Fruit fly (Drosophila melanogaster): ENCODE results near the gene CG14907.

CG14907 gene

DNA sequence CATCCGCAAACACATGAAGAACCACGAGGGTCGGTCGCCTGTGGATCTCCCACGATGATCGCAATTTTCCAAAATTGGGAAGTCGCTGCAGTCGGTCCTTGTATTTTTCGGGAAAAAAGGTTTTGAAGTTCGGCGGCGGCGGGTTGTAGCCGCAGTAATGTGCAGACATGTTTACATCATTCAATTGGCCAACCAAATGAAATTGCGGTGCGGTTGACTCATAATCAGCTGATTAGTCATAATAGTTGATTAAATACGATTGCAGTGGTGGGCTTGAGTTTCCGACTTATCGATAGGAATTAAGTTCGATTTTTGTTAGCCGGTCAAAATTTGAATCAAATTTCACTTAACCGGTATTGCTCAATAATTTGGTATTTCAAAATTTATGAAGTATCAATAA is at the start of gene CG14907:
Gene CG14907, minus strand, starts transcription at position 229 of the 400 bp plus-strand sequence.
- TF ChIP-seq insv (optimal IDR thresholded peaks at IDR 0.05) (no peak), ttk (optimal IDR thresholded peaks at IDR 0.05) (no peak), h (optimal IDR thresholded peaks at IDR 0.05) (no peak)

DNA sequence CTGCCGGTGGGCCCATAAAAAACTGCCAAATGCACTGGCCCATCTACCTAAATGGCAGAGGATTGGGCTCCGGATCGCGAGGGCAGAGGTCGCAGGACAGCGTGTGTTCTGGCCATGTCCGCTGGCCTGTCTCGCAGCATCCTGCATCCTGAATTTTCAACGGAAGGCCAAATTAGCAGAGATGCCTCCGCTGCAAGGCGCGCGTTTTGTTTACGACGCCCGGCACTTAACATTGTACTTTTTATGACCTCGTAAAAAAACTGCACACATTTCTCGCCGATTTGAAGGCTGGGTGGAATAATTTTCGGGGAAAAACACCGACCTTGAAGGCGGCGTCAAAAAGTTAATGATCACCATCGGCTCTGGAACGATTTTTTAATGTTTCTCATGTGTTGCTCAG is 48.8 kb upstream of the CG14907 start:
- no peak for TF ChIP-seq h (optimal IDR thresholded peaks at IDR 0.05)
- TF ChIP-seq Myc (optimal IDR thresholded peaks at IDR 0.05) = no peak
- no peak for TF ChIP-seq psq (optimal IDR thresholded peaks at IDR 0.05)
- no peak for TF ChIP-seq insv (optimal IDR thresholded peaks at IDR 0.05)
- TF ChIP-seq Sin3A (optimal IDR thresholded peaks at IDR 0.05) = no peak
- no peak for TF ChIP-seq ttk (optimal IDR thresholded peaks at IDR 0.05)

DNA sequence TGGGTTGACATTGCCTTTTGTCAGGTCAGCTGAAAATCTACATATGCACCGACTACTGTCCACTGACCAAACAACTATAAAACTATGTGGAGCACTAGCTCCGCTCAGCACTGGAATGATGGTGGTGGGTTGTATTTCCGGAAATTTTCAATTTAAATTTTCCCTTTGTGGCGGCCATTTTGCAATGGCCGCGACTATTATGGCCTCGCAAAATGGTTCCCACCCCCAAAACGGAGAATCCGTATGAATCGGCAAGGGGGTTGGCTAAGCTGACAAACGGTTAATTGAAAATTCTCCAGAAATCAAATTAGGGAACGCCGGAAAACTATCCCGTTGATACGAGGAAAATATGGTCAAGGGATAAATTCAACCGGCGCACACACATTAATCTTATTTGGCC is 30.8 kb upstream of the CG14907 start:
- TF ChIP-seq ttk (optimal IDR thresholded peaks at IDR 0.05) (no peak), Myc (optimal IDR thresholded peaks at IDR 0.05) (no peak), h (optimal IDR thresholded peaks at IDR 0.05) (no peak), insv (optimal IDR thresholded peaks at IDR 0.05) (no peak), Sin3A (optimal IDR thresholded peaks at IDR 0.05) (no peak), psq (optimal IDR thresholded peaks at IDR 0.05) (no peak)

DNA sequence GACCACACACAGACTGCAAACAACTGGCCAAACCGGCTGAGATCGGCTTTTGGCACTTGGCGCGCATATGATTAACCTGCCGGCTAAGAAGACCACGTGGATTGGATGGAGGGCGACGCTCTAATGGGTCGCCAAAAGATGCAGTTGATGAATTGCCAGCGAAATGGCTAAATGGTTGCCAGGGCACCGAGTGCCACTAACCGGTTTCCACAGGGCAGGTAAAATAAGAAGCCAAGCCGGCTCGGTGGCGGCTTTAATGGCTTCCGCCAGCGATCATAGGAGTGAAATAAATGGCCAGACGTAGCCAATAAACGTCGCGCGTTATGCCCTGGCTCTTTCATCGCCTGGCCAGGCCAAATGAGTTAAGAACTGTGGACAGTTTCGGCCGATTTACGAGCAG is 25.8 kb upstream of the CG14907 start:
- TF ChIP-seq ttk (optimal IDR thresholded peaks at IDR 0.05) = no peak
- no peak for TF ChIP-seq psq (optimal IDR thresholded peaks at IDR 0.05)
- no peak for TF ChIP-seq Myc (optimal IDR thresholded peaks at IDR 0.05)
- TF ChIP-seq Sin3A (optimal IDR thresholded peaks at IDR 0.05) = no peak
- TF ChIP-seq insv (optimal IDR thresholded peaks at IDR 0.05) = no peak
- TF ChIP-seq h (optimal IDR thresholded peaks at IDR 0.05) = no peak

DNA sequence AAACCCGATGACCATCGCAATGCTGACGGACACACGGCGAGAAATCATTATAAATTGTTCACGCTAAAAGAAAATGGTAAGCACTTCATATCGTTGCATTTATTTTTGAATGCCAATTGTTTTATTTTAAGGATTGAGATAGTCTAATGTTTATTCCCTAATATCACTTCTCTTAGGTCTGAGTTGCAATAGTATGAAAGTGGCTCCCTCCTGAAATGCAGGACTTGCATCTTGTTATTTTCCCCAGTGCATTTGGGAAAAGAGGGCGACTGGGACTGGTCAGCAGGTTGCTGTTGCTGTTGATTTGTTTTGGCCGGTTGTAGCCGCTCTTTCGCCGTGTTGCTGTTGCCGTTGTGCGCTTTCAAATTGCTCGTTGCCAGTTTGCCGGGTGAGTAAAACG is 24.4 kb upstream of the CG14907 start:
- TF ChIP-seq Myc (optimal IDR thresholded peaks at IDR 0.05) = no peak
- no peak for TF ChIP-seq ttk (optimal IDR thresholded peaks at IDR 0.05)
- TF ChIP-seq psq (optimal IDR thresholded peaks at IDR 0.05) = no peak
- no peak for TF ChIP-seq insv (optimal IDR thresholded peaks at IDR 0.05)
- TF ChIP-seq Sin3A (optimal IDR thresholded peaks at IDR 0.05) = no peak
- no peak for TF ChIP-seq h (optimal IDR thresholded peaks at IDR 0.05)

DNA sequence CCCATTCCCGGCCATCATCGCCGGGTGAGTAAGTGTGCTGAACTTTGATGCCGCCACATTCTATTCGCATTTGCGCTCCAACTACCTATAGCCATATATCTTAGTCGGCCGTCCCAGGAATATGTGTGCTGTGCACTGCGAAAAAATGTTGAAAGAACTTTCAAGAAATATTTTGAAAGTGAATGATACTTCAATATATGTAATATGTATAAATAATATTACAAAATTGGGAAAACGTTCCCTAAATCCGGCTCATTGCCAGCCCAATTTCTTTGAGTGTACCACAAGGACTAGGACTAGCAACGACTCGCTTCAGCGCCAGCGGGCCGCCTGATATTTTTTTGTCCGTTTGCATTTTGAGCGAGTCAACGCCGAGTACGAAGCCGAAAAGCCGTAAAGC is 21.1 kb upstream of the CG14907 start:
- TF ChIP-seq ttk (optimal IDR thresholded peaks at IDR 0.05) = no peak
- no peak for TF ChIP-seq insv (optimal IDR thresholded peaks at IDR 0.05)
- TF ChIP-seq Myc (optimal IDR thresholded peaks at IDR 0.05) = no peak
- TF ChIP-seq h (optimal IDR thresholded peaks at IDR 0.05) = no peak
- TF ChIP-seq psq (optimal IDR thresholded peaks at IDR 0.05) = no peak
- TF ChIP-seq Sin3A (optimal IDR thresholded peaks at IDR 0.05) = no peak

DNA sequence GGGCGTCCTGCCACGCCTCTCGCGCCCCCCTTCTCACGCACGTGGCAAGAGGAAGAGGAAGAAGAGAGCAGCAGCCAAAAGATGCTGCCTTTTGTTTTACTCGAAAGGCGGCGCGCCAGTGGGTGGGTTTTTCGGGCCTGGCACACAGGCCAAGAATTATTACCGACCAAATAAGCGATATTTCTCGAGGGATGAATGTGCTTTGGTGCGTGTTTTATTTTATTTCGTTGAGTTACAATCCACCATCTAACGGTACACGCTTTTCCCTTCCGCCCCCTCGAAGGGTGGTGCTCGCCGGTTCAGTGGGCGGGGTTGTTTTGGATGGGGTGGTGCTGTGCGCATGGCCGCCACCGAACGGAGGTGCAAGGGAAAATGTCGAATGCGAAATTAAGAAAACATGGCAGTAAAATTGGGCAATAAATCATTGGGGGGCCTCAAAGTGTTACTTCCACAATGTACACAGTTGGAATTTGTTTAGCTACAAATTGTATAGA is 20.1 kb upstream of the CG14907 start:
- TF ChIP-seq Myc (optimal IDR thresholded peaks at IDR 0.05) (no peak), Sin3A (optimal IDR thresholded peaks at IDR 0.05) (no peak), ttk (optimal IDR thresholded peaks at IDR 0.05) (no peak), h (optimal IDR thresholded peaks at IDR 0.05) (no peak), insv (optimal IDR thresholded peaks at IDR 0.05) (no peak), psq (optimal IDR thresholded peaks at IDR 0.05) (no peak)

DNA sequence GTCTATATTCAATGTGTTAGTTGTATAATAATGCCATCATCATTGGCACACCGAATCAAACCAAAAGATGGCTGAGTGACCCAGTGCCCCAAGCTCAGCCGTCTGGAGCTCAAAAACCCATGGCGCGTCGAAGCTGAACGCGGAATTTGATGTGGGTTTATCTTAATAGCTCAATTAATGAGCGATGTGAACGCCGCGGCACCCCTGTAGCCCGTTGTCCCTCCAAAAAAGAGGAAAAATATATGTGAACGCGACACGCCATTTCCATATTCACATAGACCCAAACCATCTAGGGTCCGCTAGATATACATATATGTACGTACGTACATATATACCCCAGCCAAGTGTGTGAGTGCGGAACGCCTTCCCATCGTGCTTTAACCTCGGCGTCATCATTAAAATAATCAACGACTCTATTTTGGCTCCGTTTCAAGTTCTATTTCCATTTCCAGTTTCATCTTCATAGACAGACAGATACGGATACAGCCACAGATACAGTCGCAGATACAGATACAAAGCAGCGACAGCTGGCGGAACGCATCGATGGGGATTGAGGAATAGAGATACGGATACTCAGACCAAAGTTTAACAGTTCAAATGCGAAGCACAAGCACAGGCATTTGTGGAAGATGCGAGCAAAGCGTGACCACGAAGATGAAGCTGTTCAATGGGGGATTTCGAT is 12.2 kb upstream of the CG14907 start:
- TF ChIP-seq insv (optimal IDR thresholded peaks at IDR 0.05) (no peak), psq (optimal IDR thresholded peaks at IDR 0.05) (no peak), Sin3A (optimal IDR thresholded peaks at IDR 0.05) (no peak), Myc (optimal IDR thresholded peaks at IDR 0.05) (no peak), h (optimal IDR thresholded peaks at IDR 0.05) (no peak), ttk (optimal IDR thresholded peaks at IDR 0.05) (no peak)

DNA sequence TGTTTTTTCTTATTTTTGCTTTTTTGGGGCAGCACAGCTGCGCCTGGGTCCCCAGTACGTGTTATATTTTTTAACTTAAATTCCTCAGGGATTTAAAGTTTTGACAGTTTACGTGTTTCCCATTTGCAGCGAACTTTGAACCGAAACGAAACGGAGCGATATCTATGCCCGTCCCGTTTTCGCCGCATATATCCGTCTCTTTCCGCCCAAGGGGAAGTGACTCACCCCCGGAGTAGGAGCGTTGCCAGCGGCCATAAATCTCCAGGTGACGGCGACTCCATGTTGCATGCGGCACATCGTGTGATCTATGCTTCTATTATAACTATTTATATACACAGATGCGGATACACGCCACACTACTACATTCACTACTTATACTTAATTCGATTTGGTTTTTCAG is 9.6 kb upstream of the CG14907 start:
- no peak for TF ChIP-seq psq (optimal IDR thresholded peaks at IDR 0.05)
- TF ChIP-seq Myc (optimal IDR thresholded peaks at IDR 0.05) = no peak
- TF ChIP-seq insv (optimal IDR thresholded peaks at IDR 0.05) = no peak
- TF ChIP-seq h (optimal IDR thresholded peaks at IDR 0.05) = no peak
- TF ChIP-seq Sin3A (optimal IDR thresholded peaks at IDR 0.05) = no peak
- TF ChIP-seq ttk (optimal IDR thresholded peaks at IDR 0.05) = no peak

DNA sequence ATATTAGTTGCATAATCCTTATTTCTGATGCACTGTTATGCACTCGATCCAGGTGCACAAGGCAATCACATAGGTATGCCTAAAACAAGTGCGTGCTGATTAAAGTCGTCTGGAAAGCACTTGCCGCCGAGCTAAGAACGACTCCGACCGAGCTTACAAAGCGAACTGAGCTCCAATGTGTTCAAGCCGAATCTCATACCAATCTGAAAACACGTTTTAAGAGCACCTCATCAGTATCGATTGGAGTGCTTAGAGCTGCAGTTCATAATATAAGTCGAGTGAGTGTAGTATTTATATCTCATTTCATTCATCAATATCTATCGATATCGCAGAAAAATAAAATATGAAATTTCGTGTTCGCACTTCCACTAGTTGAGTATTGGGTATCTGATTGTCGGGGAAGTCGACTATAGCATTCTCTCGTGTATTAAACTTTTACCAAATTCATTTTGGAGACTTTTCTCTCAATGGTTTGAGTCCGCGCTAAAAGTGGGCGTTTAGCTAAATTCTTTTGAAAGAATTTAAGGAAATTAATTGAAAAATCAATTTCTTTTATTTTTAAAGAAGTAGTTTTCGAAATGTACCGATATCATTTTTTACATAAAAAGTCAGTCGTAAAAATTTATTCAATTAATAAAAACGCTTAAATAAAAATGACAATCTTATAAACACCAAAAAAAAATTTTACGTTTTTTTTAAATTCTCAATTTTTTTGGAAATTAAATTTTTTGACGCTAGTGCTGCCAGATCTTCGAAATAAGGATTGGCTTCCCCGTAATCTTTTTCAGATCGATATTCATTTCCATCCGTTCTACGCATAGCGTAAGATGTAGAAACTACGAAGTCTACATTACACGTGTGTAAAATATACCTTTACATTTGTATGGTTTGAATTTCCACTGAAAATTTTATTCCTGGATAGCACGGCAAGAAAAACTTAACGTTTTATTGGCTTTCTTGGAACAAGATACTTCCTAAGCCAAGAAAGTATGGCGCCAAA is 3.7 kb upstream of the CG14907 start, which contains the start of gene modSP:
Gene modSP, minus strand, starts transcription at position 169 of the 1,000 bp plus-strand sequence.
- no peak for TF ChIP-seq ttk (optimal IDR thresholded peaks at IDR 0.05)
- TF ChIP-seq psq (optimal IDR thresholded peaks at IDR 0.05) = no peak
- TF ChIP-seq h (optimal IDR thresholded peaks at IDR 0.05) = no peak
- no peak for TF ChIP-seq Sin3A (optimal IDR thresholded peaks at IDR 0.05)
- TF ChIP-seq insv (optimal IDR thresholded peaks at IDR 0.05) = no peak
- no peak for TF ChIP-seq Myc (optimal IDR thresholded peaks at IDR 0.05)

DNA sequence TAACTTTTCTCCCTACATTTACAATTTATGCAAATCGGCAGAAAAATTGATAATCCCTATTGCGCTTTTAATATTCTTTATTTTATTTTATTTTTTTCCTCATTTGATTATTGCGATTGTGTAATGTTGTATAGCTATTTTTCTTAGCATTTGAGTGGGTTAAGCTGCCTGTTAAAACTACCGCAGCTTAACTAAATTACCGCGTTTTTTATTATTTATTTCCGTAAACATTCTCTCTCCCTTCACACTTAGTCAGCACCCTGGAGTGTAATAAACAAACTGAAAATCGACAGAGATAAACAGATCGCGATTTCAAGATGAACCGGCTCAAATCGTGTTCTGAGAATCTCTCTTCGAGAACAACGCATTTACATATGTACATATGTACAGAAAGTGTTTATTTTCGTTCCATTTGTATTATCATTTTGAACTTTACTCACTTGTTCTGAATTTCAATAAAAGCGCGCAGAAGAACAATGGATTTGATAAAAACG is 2.9 kb upstream of the CG14907 start:
- TF ChIP-seq ttk (optimal IDR thresholded peaks at IDR 0.05) (no peak), insv (optimal IDR thresholded peaks at IDR 0.05) (no peak), psq (optimal IDR thresholded peaks at IDR 0.05) (no peak), Sin3A (optimal IDR thresholded peaks at IDR 0.05) (no peak), Myc (optimal IDR thresholded peaks at IDR 0.05) (no peak), h (optimal IDR thresholded peaks at IDR 0.05) (no peak)

DNA sequence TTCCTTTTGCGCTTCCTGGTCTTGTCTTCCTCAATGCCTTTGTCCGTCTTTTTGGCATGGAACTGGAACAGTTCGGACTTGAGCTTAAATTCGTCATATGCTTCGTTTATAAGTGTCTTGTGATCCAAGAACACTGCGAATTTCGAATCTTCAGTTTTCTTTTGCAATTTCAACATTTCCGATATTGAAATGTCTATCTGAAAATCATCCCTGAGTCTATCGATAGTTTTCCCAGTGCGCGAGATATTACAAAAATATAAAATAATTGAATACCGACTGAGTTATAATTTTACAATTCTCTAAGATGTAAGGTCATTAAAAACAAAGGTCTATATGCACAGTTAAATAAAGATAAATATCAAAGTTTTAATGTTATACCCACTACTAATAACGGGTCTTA is 1.2 kb downstream of the CG14907 start, which contains the start of gene Mettl4:
Gene Mettl4, minus strand, starts transcription at position 208 of the 400 bp plus-strand sequence.
- TF ChIP-seq psq (optimal IDR thresholded peaks at IDR 0.05) = no peak
- no peak for TF ChIP-seq h (optimal IDR thresholded peaks at IDR 0.05)
- TF ChIP-seq ttk (optimal IDR thresholded peaks at IDR 0.05) = no peak
- no peak for TF ChIP-seq insv (optimal IDR thresholded peaks at IDR 0.05)
- TF ChIP-seq Myc (optimal IDR thresholded peaks at IDR 0.05) = no peak
- TF ChIP-seq Sin3A (optimal IDR thresholded peaks at IDR 0.05) = no peak

Data from Kc167 (cell line).